Worm (Caenorhabditis elegans) whole organism, young adult: ENCODE data around the gene irld-51.
A peak's percentile ranks its signal among the peaks of the same experiment; 100 is the strongest.

Experiments
- B0019.2 ChIP-seq: fragments of 200-800 bp; sonication (Bioruptor generic); conservative IDR thresholded peaks from 2 replicates; pipeline ENCODE4 v1.3.6; 2022; ENCODE audit warnings: missing genetic modification reagents, missing genetic modification characterization, missing compliant biosample characterization
- B0261.1 ChIP-seq: sonication (generic microtip); optimal IDR thresholded peaks from 2 replicates; lab custom pipeline; 2016; ENCODE audit warnings: mild to moderate bottlenecking, missing genetic modification characterization, moderate library complexity, missing compliant biosample characterization
- D2030.7 ChIP-seq: fragments of 200-800 bp; sonication (Bioruptor generic); IDR thresholded peaks from 2 replicates; pipeline ENCODE4 v1.3.6; 2022; ENCODE audit warnings: missing genetic modification reagents, missing genetic modification characterization, missing compliant biosample characterization
- F10E7.11 ChIP-seq: sonication (generic microtip); optimal IDR thresholded peaks from 2 replicates; lab custom pipeline; 2017; ENCODE audit warnings: mild to moderate bottlenecking, missing genetic modification characterization, moderate library complexity, missing compliant biosample characterization
- F22D6.2 ChIP-seq: sonication (generic microtip); optimal IDR thresholded peaks from 2 replicates; lab custom pipeline; 2016; ENCODE audit warnings: mild to moderate bottlenecking, missing genetic modification characterization, missing compliant biosample characterization
- F23B12.7 ChIP-seq: sonication (generic microtip); optimal IDR thresholded peaks from 2 replicates; lab custom pipeline; 2017; ENCODE audit warnings: missing genetic modification characterization, mild to moderate bottlenecking, missing compliant biosample characterization, antibody characterized with exemption, moderate library complexity; ENCODE audit not compliant: insufficient read depth
- F33H1.4 ChIP-seq: fragments of 200-800 bp; sonication (Bioruptor generic); IDR thresholded peaks from 2 replicates; pipeline ENCODE4 v1.3.6; 2022; ENCODE audit warnings: missing genetic modification reagents, missing genetic modification characterization, missing compliant biosample characterization
- F52B5.7 ChIP-seq: sonication (generic microtip); optimal IDR thresholded peaks from 2 replicates; lab custom pipeline; 2016; ENCODE audit warnings: mild to moderate bottlenecking, missing genetic modification characterization, missing compliant biosample characterization
- Y67H2A.10 ChIP-seq: fragments of 200-800 bp; sonication (Bioruptor generic); conservative IDR thresholded peaks from 2 replicates; pipeline ENCODE4 v1.3.6; 2022; ENCODE audit warnings: missing genetic modification reagents, missing genetic modification characterization, missing compliant biosample characterization
- Y79H2A.3 ChIP-seq: fragments of 200-800 bp; sonication (Bioruptor generic); conservative IDR thresholded peaks from 2 replicates; pipeline ENCODE4 v1.3.6; 2022; ENCODE audit warnings: missing genetic modification reagents, missing genetic modification characterization, missing compliant biosample characterization
- akir-1 ChIP-seq: fragments of 200-800 bp; sonication (Bioruptor generic); optimal IDR thresholded peaks from 2 replicates; lab custom pipeline; 2018; ENCODE audit warnings: mild to moderate bottlenecking, missing genetic modification characterization, moderate library complexity, missing compliant biosample characterization
- aptf-2 ChIP-seq: fragments of 200-800 bp; sonication (Bioruptor generic); conservative IDR thresholded peaks from 2 replicates; pipeline ENCODE4 v1.3.6; 2022; ENCODE audit warnings: missing genetic modification reagents, missing genetic modification characterization, missing compliant biosample characterization
- attf-5 ChIP-seq: fragments of 200-800 bp; sonication (Bioruptor generic); optimal IDR thresholded peaks from 2 replicates; lab custom pipeline; 2018; ENCODE audit warnings: mild to moderate bottlenecking, missing genetic modification characterization, missing compliant biosample characterization
- bed-1 ChIP-seq: fragments of 200-800 bp; sonication (Bioruptor generic); IDR thresholded peaks from 2 replicates; pipeline ENCODE4 v1.3.6; 2022; ENCODE audit warnings: missing genetic modification reagents, missing genetic modification characterization, missing compliant biosample characterization
- ccch-3 ChIP-seq: fragments of 200-800 bp; sonication (Bioruptor generic); optimal IDR thresholded peaks from 2 replicates; lab custom pipeline; 2018; ENCODE audit warnings: mild to moderate bottlenecking, missing genetic modification characterization, missing compliant biosample characterization
- ceh-27 ChIP-seq: fragments of 200-800 bp; sonication (Bioruptor generic); optimal IDR thresholded peaks from 2 replicates; lab custom pipeline; 2018; ENCODE audit warnings: mild to moderate bottlenecking, missing genetic modification characterization, moderate library complexity, missing compliant biosample characterization
- ceh-40 ChIP-seq: fragments of 200-800 bp; sonication (Bioruptor generic); IDR thresholded peaks from 2 replicates; pipeline ENCODE4 v1.3.6; 2022; ENCODE audit warnings: missing genetic modification characterization, missing compliant biosample characterization
- chd-7 ChIP-seq: sonication (generic microtip); optimal IDR thresholded peaks from 2 replicates; lab custom pipeline; 2016; ENCODE audit warnings: mild to moderate bottlenecking, missing genetic modification characterization, moderate library complexity, missing compliant biosample characterization
- die-1 ChIP-seq: sonication (generic microtip); optimal IDR thresholded peaks from 2 replicates; lab custom pipeline; 2016; ENCODE audit warnings: missing genotype, mild to moderate bottlenecking, missing genetic modification characterization, missing compliant biosample characterization
- dpl-1 ChIP-seq: fragments of 150-350 bp; optimal IDR thresholded peaks from 2 replicates; lab custom pipeline; 2014; ENCODE audit warnings: missing biosample characterization, missing genetic modification reagents, missing genetic modification characterization
- egl-18 ChIP-seq: fragments of 200-800 bp; sonication (Bioruptor generic); IDR thresholded peaks from 2 replicates; pipeline ENCODE4 v1.3.6; 2022; ENCODE audit warnings: missing genetic modification reagents, missing genetic modification characterization, missing compliant biosample characterization
- egl-44 ChIP-seq: fragments of 200-800 bp; sonication (Bioruptor generic); IDR thresholded peaks from 2 replicates; pipeline ENCODE4 v1.3.6; 2022; ENCODE audit warnings: missing genetic modification reagents, missing genetic modification characterization, missing compliant biosample characterization
- gei-17 ChIP-seq: fragments of 200-800 bp; sonication (Bioruptor generic); optimal IDR thresholded peaks from 2 replicates; lab custom pipeline; 2018; ENCODE audit warnings: mild to moderate bottlenecking, missing genetic modification characterization, missing compliant biosample characterization
- hlh-26 ChIP-seq: fragments of 200-800 bp; sonication (Bioruptor generic); conservative IDR thresholded peaks from 2 replicates; pipeline ENCODE4 v1.3.6; 2022; ENCODE audit warnings: missing genetic modification reagents, missing genetic modification characterization, missing compliant biosample characterization
- hsf-1 ChIP-seq: fragments of 200-800 bp; sonication (Bioruptor generic); IDR thresholded peaks from 2 replicates; pipeline ENCODE4 v1.3.6; 2022; ENCODE audit warnings: missing genetic modification reagents, missing genetic modification characterization, missing compliant biosample characterization
- let-526 ChIP-seq: fragments of 200-800 bp; sonication (Bioruptor generic); IDR thresholded peaks from 2 replicates; pipeline ENCODE4 v1.3.6; 2022; ENCODE audit warnings: missing genetic modification reagents, missing genetic modification characterization, missing compliant biosample characterization
- let-607 ChIP-seq, 2 experiments: fragments of 200-800 bp in 1 of 2; sonication (Bioruptor generic) in 1 of 2; sonication (generic microtip) in 1 of 2; optimal IDR thresholded peaks; 2 replicates each; lab custom pipeline; 2016 to 2018; ENCODE audit warnings: mild to moderate bottlenecking in 2 of 2, missing compliant biosample characterization in 2 of 2, missing genetic modification characterization in 2 of 2, moderate library complexity in 2 of 2, missing genotype in 1 of 2
- lsl-1 ChIP-seq: fragments of 200-800 bp; sonication (Bioruptor generic); optimal IDR thresholded peaks from 2 replicates; lab custom pipeline; 2018; ENCODE audit warnings: mild to moderate bottlenecking, missing genetic modification characterization, moderate library complexity, missing compliant biosample characterization
- madf-6 ChIP-seq: fragments of 200-800 bp; sonication (Bioruptor generic); IDR thresholded peaks from 2 replicates; pipeline ENCODE4 v1.3.6; 2022; ENCODE audit warnings: missing genetic modification reagents, missing genetic modification characterization, missing compliant biosample characterization
- mcd-1 ChIP-seq: fragments of 200-800 bp; sonication (Bioruptor generic); IDR thresholded peaks from 2 replicates; pipeline ENCODE4 v1.3.6; 2022; ENCODE audit warnings: missing genetic modification reagents, missing genetic modification characterization, missing compliant biosample characterization
- mes-4 ChIP-seq: sonication (generic microtip); optimal IDR thresholded peaks from 2 replicates; lab custom pipeline; 2016; ENCODE audit warnings: missing genotype, missing genetic modification characterization, missing compliant biosample characterization
- nfya-1 ChIP-seq: sonication (generic microtip); optimal IDR thresholded peaks from 2 replicates; lab custom pipeline; 2017; ENCODE audit warnings: antibody characterized with exemption, missing compliant biosample characterization, missing genetic modification characterization, borderline replicate concordance; ENCODE audit not compliant: insufficient read depth
- nfya-2 ChIP-seq: fragments of 200-800 bp; sonication (Bioruptor generic); IDR thresholded peaks from 2 replicates; pipeline ENCODE4 v1.3.6; 2022; ENCODE audit warnings: missing genetic modification reagents, missing genetic modification characterization, missing compliant biosample characterization
- nfyb-1 ChIP-seq: fragments of 200-800 bp; sonication (Bioruptor generic); IDR thresholded peaks from 2 replicates; pipeline ENCODE4 v1.3.6; 2022; ENCODE audit warnings: missing genetic modification reagents, missing genetic modification characterization, missing compliant biosample characterization
- nhr-120 ChIP-seq: fragments of 200-800 bp; sonication (Bioruptor generic); IDR thresholded peaks from 2 replicates; pipeline ENCODE4 v1.3.6; 2022; ENCODE audit warnings: missing genetic modification characterization, missing compliant biosample characterization
- nhr-179 ChIP-seq: sonication (generic microtip); optimal IDR thresholded peaks from 2 replicates; lab custom pipeline; 2016; ENCODE audit warnings: mild to moderate bottlenecking, missing genetic modification characterization, missing compliant biosample characterization
- nhr-27 ChIP-seq: fragments of 200-800 bp; sonication (Bioruptor generic); optimal IDR thresholded peaks from 2 replicates; lab custom pipeline; 2018; ENCODE audit warnings: mild to moderate bottlenecking, missing genetic modification characterization, moderate library complexity, missing compliant biosample characterization
- pha-4 ChIP-seq: fragments of 150-350 bp; sonication (generic microtip); optimal IDR thresholded peaks from 2 replicates; lab custom pipeline; 2014; ENCODE audit warnings: missing biosample characterization, missing genetic modification reagents, missing genetic modification characterization
- snpc-3.4 ChIP-seq: sonication (generic microtip); optimal IDR thresholded peaks from 2 replicates; lab custom pipeline; 2017; ENCODE audit warnings: missing genetic modification characterization, mild to moderate bottlenecking, missing compliant biosample characterization, antibody characterized with exemption, moderate library complexity, missing genotype, missing genetic modification reagents
- somi-1 ChIP-seq: fragments of 200-800 bp; sonication (Bioruptor generic); optimal IDR thresholded peaks from 2 replicates; lab custom pipeline; 2018; ENCODE audit warnings: mild to moderate bottlenecking, missing genetic modification characterization, missing compliant biosample characterization
- sptf-2 ChIP-seq: fragments of 200-800 bp; sonication (Bioruptor generic); optimal IDR thresholded peaks from 2 replicates; lab custom pipeline; 2018; ENCODE audit warnings: mild to moderate bottlenecking, missing genetic modification characterization, missing compliant biosample characterization
- tbp1 ChIP-seq: fragments of 200-800 bp; sonication (Bioruptor generic); optimal IDR thresholded peaks from 2 replicates; lab custom pipeline; 2018; ENCODE audit warnings: mild to moderate bottlenecking, missing genetic modification characterization, missing compliant biosample characterization
- tlf-1 ChIP-seq: fragments of 200-800 bp; sonication (Bioruptor generic); optimal IDR thresholded peaks from 2 replicates; lab custom pipeline; 2018; ENCODE audit warnings: mild to moderate bottlenecking, missing genetic modification characterization, missing compliant biosample characterization
- zfh-2 ChIP-seq: fragments of 200-800 bp; sonication (Bioruptor generic); conservative IDR thresholded peaks from 2 replicates; pipeline ENCODE4 v1.3.6; 2022; ENCODE audit warnings: missing genetic modification reagents, missing genetic modification characterization, missing compliant biosample characterization
- ztf-22 ChIP-seq: fragments of 200-800 bp; sonication (Bioruptor generic); optimal IDR thresholded peaks from 2 replicates; lab custom pipeline; 2018; ENCODE audit warnings: mild to moderate bottlenecking, missing genetic modification characterization, moderate library complexity, missing compliant biosample characterization
- ztf-26 ChIP-seq: sonication (generic microtip); optimal IDR thresholded peaks from 2 replicates; lab custom pipeline; 2017; ENCODE audit warnings: missing genetic modification characterization, missing compliant biosample characterization
- ztf-28 ChIP-seq: fragments of 200-800 bp; sonication (Bioruptor generic); IDR thresholded peaks from 2 replicates; pipeline ENCODE4 v1.3.6; 2022; ENCODE audit warnings: missing genetic modification reagents, missing genetic modification characterization, missing compliant biosample characterization
- ztf-6 ChIP-seq: fragments of 200-800 bp; sonication (Bioruptor generic); IDR thresholded peaks from 2 replicates; pipeline ENCODE4 v1.3.6; 2022; ENCODE audit warnings: missing genetic modification reagents, missing genetic modification characterization, missing compliant biosample characterization

The irld-51 gene

DNA sequence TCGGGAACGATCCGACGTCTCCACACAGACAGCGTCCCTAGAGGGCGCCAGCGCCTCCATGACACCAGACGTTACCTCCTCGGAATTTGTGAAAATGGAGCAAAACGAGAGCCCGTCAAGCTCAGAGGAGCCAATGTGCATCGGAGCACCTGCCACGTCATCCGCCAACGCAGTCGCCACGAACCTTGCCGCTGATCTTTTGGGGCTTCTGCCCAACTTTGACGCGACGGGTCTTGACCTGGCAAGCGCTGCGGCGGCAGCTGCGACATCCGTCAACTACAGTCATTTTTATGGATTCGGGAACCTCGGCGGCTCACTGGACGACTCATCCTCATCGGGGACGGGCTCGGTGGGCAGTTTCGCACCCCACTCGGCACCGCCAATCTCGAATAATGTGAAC lies 32.9 kb upstream of the irld-51 start:
- TF ChIP-seq Y79H2A.3 (GFP tag; lab: Robert Waterston, UW) (no peak), ceh-27 (GFP tag; lab: Kevin White, UChicago) (no peak), ztf-22 (GFP tag; lab: Kevin White, UChicago) (no peak), B0261.1 (no peak), lsl-1 (GFP tag; lab: Kevin White, UChicago) (no peak), ccch-3 (GFP tag; lab: Kevin White, UChicago) (no peak), D2030.7 (GFP tag; lab: Robert Waterston, UW) (no peak), sptf-2 (no peak), ztf-26 (tag; lab: Kevin White, UChicago) (no peak), egl-44 (GFP tag; lab: Robert Waterston, UW) (0 out of 2 replicates have a peak, but pooled peaks have one; percentile 6), egl-18 (GFP tag; lab: Robert Waterston, UW) (no peak), ztf-6 (GFP tag; lab: Robert Waterston, UW) (no peak), F52B5.7 (tag; lab: Kevin White, UChicago) (no peak), pha-4 (no peak), somi-1 (GFP tag; lab: Kevin White, UChicago) (no peak), hlh-26 (no peak), mcd-1 (GFP tag; lab: Robert Waterston, UW) (0 out of 2 replicates have a peak, but pooled peaks have one; percentile 7), aptf-2 (no peak), akir-1 (GFP tag; lab: Kevin White, UChicago) (no peak), bed-1 (no peak), tbp1 (GFP tag; lab: Kevin White, UChicago) (no peak), let-526 (no peak), let-607 (tag; optimal IDR thresholded peaks at IDR 0.05; lab: Kevin White, UChicago) (no peak), mes-4 (tag; lab: Kevin White, UChicago) (no peak), ztf-28 (GFP tag; lab: Robert Waterston, UW) (no peak), F22D6.2 (peak; percentile 4), dpl-1 (GFP tag; lab: Kevin White, UChicago) (no peak), ceh-40 (GFP tag; lab: Robert Waterston, UW) (no peak), Y67H2A.10 (GFP tag; lab: Robert Waterston, UW) (no peak), F33H1.4 (GFP tag; lab: Robert Waterston, UW) (no peak), hsf-1 (GFP tag; lab: Robert Waterston, UW) (no peak), gei-17 (GFP tag; lab: Kevin White, UChicago) (no peak), F23B12.7 (no peak), madf-6 (GFP tag; lab: Robert Waterston, UW) (0 out of 2 replicates have a peak, but pooled peaks have one; percentile 28), nfya-2 (GFP tag; lab: Robert Waterston, UW) (no peak), nhr-120 (GFP tag; lab: Robert Waterston, UW) (no peak), nfya-1 (no peak), tlf-1 (GFP tag; lab: Kevin White, UChicago) (no peak), B0019.2 (GFP tag; lab: Robert Waterston, UW) (no peak), zfh-2 (GFP tag; lab: Robert Waterston, UW) (peak; percentile 76; the same call in 1 of the 2 replicates), nhr-27 (tag; lab: Kevin White, UChicago) (no peak), die-1 (no peak), nfyb-1 (GFP tag; lab: Robert Waterston, UW) (no peak), nhr-179 (tag; lab: Kevin White, UChicago) (no peak), attf-5 (no peak), snpc-3.4 (tag; lab: Kevin White, UChicago) (no peak), F10E7.11 (no peak), chd-7 (tag; lab: Kevin White, UChicago) (peak; percentile 6)
